Fruit fly (Drosophila melanogaster) whole organism, pupa: Measurements from ENCODE around the gene CG11504.
A peak's percentile ranks its signal among the peaks of the same experiment; 100 is the strongest.

ENCODE experiments used
- CG10348 ChIP-seq: fragments of 200-800 bp; sonication (Bioruptor generic); IDR thresholded peaks from 2 replicates; pipeline ENCODE4 v1.3.6; 2022; ENCODE audit warnings: missing biosample characterization, missing genetic modification characterization
- CG12605 ChIP-seq: fragments of 200-800 bp; sonication (Bioruptor generic); IDR thresholded peaks from 2 replicates; pipeline ENCODE4 v1.3.6; 2022; ENCODE audit warnings: missing biosample characterization, missing genetic modification characterization
- CG13204 ChIP-seq: fragments of 200-800 bp; sonication (Bioruptor generic); optimal IDR thresholded peaks from 2 replicates; lab custom pipeline; 2018; ENCODE audit warnings: missing biosample characterization, mild to moderate bottlenecking, missing genetic modification characterization, moderate library complexity
- CG14655 ChIP-seq: fragments of 200-800 bp; sonication (Bioruptor generic); optimal IDR thresholded peaks from 3 replicates; lab custom pipeline; 2017; ENCODE audit warnings: mild to moderate bottlenecking, missing biosample characterization, missing genetic modification reagents, missing genetic modification characterization
- CG15710 ChIP-seq: fragments of 200-800 bp; sonication (Bioruptor generic); optimal IDR thresholded peaks from 2 replicates; lab custom pipeline; 2018; ENCODE audit warnings: missing biosample characterization, mild to moderate bottlenecking, missing genetic modification characterization, moderate library complexity
- CG17806 ChIP-seq: fragments of 200-800 bp; sonication (Bioruptor generic); optimal IDR thresholded peaks from 2 replicates; lab custom pipeline; 2018; ENCODE audit warnings: missing biosample characterization, mild to moderate bottlenecking, missing genetic modification characterization, moderate library complexity
- CG32121 ChIP-seq: fragments of 200-800 bp; sonication (Bioruptor generic); IDR thresholded peaks from 2 replicates; pipeline ENCODE4 v1.3.6; 2022; ENCODE audit warnings: missing biosample characterization, missing genetic modification characterization
- CG34367 ChIP-seq: fragments of 200-800 bp; sonication (Bioruptor generic); optimal IDR thresholded peaks from 2 replicates; lab custom pipeline; 2018; ENCODE audit warnings: missing biosample characterization, mild to moderate bottlenecking, missing genetic modification characterization
- CG4496 ChIP-seq: fragments of 200-800 bp; sonication (Bioruptor generic); IDR thresholded peaks from 3 replicates; pipeline ENCODE4 v1.3.6; 2022; ENCODE audit warnings: missing biosample characterization, missing genetic modification characterization
- CG8159 ChIP-seq: fragments of 200-800 bp; sonication (Bioruptor generic); optimal IDR thresholded peaks from 3 replicates; lab custom pipeline; 2018; ENCODE audit warnings: missing biosample characterization, mild to moderate bottlenecking, missing genetic modification characterization, moderate library complexity
- CG8301 ChIP-seq: fragments of 200-800 bp; sonication (Bioruptor generic); optimal IDR thresholded peaks from 2 replicates; lab custom pipeline; 2018; ENCODE audit warnings: missing biosample characterization, mild to moderate bottlenecking, missing genetic modification characterization
- CG9948 ChIP-seq: fragments of 200-800 bp; sonication (Bioruptor generic); optimal IDR thresholded peaks from 2 replicates; lab custom pipeline; 2018; ENCODE audit warnings: missing biosample characterization, mild to moderate bottlenecking, missing genetic modification characterization, moderate library complexity
- D1 ChIP-seq: fragments of 200-800 bp; sonication (Bioruptor generic); optimal IDR thresholded peaks from 2 replicates; lab custom pipeline; 2018; ENCODE audit warnings: missing biosample characterization, mild to moderate bottlenecking, missing genetic modification characterization, moderate library complexity
- EcR ChIP-seq: fragments of 200-800 bp; sonication (Bioruptor generic); optimal IDR thresholded peaks from 3 replicates; lab custom pipeline; 2019; ENCODE audit warnings: missing biosample characterization, missing genetic modification characterization, mild to moderate bottlenecking, moderate library complexity, missing genetic modification reagents
- Ets98B ChIP-seq: fragments of 200-800 bp; sonication (Bioruptor generic); IDR thresholded peaks from 2 replicates; pipeline ENCODE4 v1.3.6; 2022; ENCODE audit warnings: missing biosample characterization, missing genetic modification characterization
- Pif1A ChIP-seq: fragments of 200-800 bp; sonication (Bioruptor generic); optimal IDR thresholded peaks from 3 replicates; lab custom pipeline; 2016; ENCODE audit warnings: missing biosample characterization, missing genetic modification characterization
- Pif1B ChIP-seq: fragments of 200-800 bp; sonication (Bioruptor generic); optimal IDR thresholded peaks from 3 replicates; lab custom pipeline; 2016; ENCODE audit warnings: missing biosample characterization, missing genetic modification characterization
- Snoo ChIP-seq: fragments of 200-800 bp; sonication (Bioruptor generic); optimal IDR thresholded peaks from 3 replicates; lab custom pipeline; 2017; ENCODE audit warnings: missing biosample characterization, mild to moderate bottlenecking, missing genetic modification characterization, inconsistent platforms
- fd96Ca ChIP-seq: fragments of 200-800 bp; sonication (Bioruptor generic); IDR thresholded peaks from 3 replicates; pipeline ENCODE4 v1.3.6; 2022; ENCODE audit warnings: missing biosample characterization, missing genetic modification characterization
- gl ChIP-seq: fragments of 200-800 bp; sonication (Bioruptor generic); optimal IDR thresholded peaks from 2 replicates; lab custom pipeline; 2018; ENCODE audit warnings: missing biosample characterization, mild to moderate bottlenecking, missing genetic modification characterization
- rn ChIP-seq: fragments of 200-800 bp; sonication (Bioruptor generic); IDR thresholded peaks from 2 replicates; pipeline ENCODE4 v1.3.6; 2022; ENCODE audit warnings: missing biosample characterization, missing genetic modification characterization

CG11504 gene

DNA sequence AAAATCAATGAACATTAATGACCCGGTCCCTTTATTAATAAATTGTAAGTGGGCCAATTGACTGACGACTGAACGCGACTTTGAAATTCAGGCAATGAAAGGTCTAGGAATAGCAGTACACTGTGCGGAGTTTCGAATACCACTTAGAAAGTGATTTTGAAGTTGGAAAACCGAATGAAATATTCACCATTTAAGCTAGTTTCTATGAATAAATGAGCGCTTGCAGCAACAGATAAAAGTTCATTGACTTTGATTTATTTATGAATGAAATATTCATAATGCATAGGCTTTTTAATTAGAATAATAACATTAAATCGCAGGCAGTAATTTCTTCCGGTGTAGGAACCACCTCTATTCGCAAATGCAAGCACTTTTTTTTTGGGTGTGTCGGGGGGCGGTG lies 23.3 kb downstream of the CG11504 start:
- peak; percentile 44 for TF ChIP-seq CG8301 (tag; lab: Kevin White, UChicago)
- TF ChIP-seq Pif1A (GFP tag; lab: Kevin White, UChicago): no peak
- TF ChIP-seq CG9948 (tag; lab: Kevin White, UChicago): peak; percentile 20
- TF ChIP-seq CG13204 (GFP tag; lab: Kevin White, UChicago): no peak
- no peak for TF ChIP-seq Pif1B
- TF ChIP-seq CG14655 (GFP tag; lab: Kevin White, UChicago): no peak
- TF ChIP-seq D1: no peak
- TF ChIP-seq rn (GFP tag; lab: Robert Waterston, UW): 0 out of 2 replicates have a peak, but pooled peaks have one; percentile 21
- no peak for TF ChIP-seq CG12605 (GFP tag; lab: Robert Waterston, UW)
- TF ChIP-seq CG10348: no peak
- peak; percentile 57 for TF ChIP-seq Ets98B (GFP tag; lab: Robert Waterston, UW)
- TF ChIP-seq CG4496 (GFP tag; lab: Robert Waterston, UW): peak; percentile 64; the same call in 2 of the 3 replicates
- TF ChIP-seq CG32121: peak; percentile 73
- peak; percentile 9 for TF ChIP-seq CG15710 (tag; lab: Kevin White, UChicago)
- TF ChIP-seq EcR: no peak
- TF ChIP-seq CG34367: no peak
- TF ChIP-seq fd96Ca (GFP tag; lab: Robert Waterston, UW): peak; percentile 37; the same call in 1 of the 3 replicates
- TF ChIP-seq CG8159 (tag; lab: Kevin White, UChicago): peak; percentile 27
- no peak for TF ChIP-seq Snoo (tag; lab: Kevin White, UChicago)
- no peak for TF ChIP-seq gl (tag; lab: Kevin White, UChicago)
- TF ChIP-seq CG17806 (tag; lab: Kevin White, UChicago): peak; percentile 8

DNA sequence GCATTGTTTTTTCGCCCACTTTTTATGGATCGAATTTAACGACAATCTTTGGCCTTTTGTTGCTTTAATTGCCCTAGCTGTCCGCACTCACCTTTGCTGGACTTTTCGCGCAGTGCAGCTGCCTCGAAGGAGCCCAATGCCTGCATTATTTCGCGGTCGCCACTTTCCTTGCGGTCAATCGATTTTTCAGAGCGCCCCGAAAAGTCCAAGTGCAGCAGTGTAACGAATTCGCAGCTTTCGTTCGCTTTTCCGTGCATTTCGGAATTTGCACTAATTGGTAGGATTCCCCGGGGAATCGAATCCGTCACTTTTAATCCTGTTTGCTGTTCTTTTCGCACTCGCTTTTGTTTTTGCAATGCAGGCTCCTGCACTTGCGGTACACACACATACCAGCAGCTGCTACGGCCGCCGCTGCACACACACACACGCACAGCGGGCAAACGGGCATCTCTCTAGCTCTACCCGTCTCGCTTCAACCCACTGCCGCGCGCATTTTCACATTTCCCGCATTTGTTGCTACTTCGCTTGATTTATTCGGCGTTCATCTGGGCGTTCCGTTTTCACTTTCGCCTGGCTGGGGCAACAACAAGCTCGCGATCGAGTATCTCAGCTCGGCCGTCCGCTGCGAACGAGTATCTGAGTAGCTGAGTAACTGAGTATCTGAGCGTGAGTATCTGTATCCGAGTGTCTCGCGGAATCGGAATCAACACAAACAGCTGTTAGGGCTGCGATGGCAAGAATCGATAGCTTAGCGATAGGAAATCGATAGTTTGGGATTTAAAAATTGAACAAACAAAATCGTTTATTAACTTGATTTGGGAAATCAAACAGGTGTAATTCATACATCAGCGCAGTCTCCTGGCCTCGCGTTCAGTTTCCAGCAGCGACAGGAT lies 24.1 kb downstream of the CG11504 start, which contains the start of gene Mgat2:
Mgat2 (minus strand) TSS at position 663 of the 893 bp plus-strand sequence.
- TF ChIP-seq CG4496 (GFP tag; lab: Robert Waterston, UW): peak; percentile 61; the same call in 2 of the 3 replicates
- no peak for TF ChIP-seq gl (tag; lab: Kevin White, UChicago)
- peak; percentile 98 for TF ChIP-seq CG13204 (GFP tag; lab: Kevin White, UChicago)
- no peak for TF ChIP-seq fd96Ca (GFP tag; lab: Robert Waterston, UW)
- TF ChIP-seq CG8159 (tag; lab: Kevin White, UChicago): no peak
- no peak for TF ChIP-seq CG8301 (tag; lab: Kevin White, UChicago)
- TF ChIP-seq Pif1B: no peak
- no peak for TF ChIP-seq CG9948 (tag; lab: Kevin White, UChicago)
- no peak for TF ChIP-seq rn (GFP tag; lab: Robert Waterston, UW)
- TF ChIP-seq CG12605 (GFP tag; lab: Robert Waterston, UW): peak; percentile 47
- peak; percentile 2 for TF ChIP-seq CG17806 (tag; lab: Kevin White, UChicago)
- TF ChIP-seq CG14655 (GFP tag; lab: Kevin White, UChicago): no peak
- no peak for TF ChIP-seq CG15710 (tag; lab: Kevin White, UChicago)
- TF ChIP-seq Snoo (tag; lab: Kevin White, UChicago): peak; percentile 17
- no peak for TF ChIP-seq D1
- TF ChIP-seq Ets98B (GFP tag; lab: Robert Waterston, UW): peak; percentile 65; the same call in 1 of the 2 replicates
- no peak for TF ChIP-seq EcR
- no peak for TF ChIP-seq CG10348
- TF ChIP-seq, all 21 proteins: peak for 6

DNA sequence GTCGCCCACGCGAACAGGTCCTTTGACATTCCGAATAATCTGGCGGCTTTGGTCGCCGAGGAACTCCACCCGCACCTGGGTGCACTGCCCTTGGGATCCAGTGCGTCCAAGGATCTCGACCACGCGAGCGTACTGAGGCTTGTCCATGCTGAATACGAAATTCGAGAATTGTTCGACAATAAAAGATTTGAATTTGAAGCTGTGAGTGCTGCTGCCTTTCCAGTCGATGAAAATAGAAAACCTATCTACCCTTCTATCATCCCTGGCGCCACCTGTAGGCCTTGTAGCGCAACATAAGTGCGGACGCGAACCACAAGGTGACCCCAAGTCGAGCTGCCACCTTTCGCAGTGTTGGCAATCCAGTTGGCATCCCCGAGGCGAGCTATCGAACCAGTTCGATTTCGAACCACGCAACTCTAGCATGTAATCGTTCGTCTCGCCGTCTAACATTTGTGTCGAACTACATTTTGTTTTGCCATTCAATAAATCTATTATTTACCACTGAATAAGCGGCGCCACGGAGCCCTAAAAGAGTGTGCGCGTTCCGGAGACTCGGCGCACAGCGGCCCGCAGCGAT lies 24.8 kb downstream of the CG11504 start, which contains the start of the genes RpS28a and Axn:
RpS28a (minus strand) TSS at position 197 of the 577 bp plus-strand sequence.
Axn (plus strand) TSS at position 391 of the 577 bp plus-strand sequence.
- no peak for TF ChIP-seq rn (GFP tag; lab: Robert Waterston, UW)
- peak; percentile 93 for TF ChIP-seq EcR

DNA sequence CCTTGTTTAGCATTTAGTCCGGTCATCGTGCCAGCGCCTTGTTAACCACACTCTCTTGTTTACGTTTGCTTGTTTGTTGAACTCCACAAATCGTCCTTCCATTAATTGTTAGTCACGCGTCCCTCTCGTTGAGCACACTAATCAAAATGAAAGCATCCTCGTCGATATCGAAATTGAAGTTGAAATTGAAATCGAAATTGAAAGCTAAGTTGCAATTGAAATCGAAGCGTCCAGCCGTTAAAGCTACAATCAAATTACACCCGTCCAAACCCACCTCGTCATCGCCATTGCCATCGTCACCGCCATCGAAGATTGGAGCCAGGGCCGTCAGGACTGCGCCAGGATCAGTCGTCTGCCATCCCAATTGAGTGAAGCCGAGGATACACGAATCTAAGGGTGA lies 25.7 kb downstream of the CG11504 start:
- TF ChIP-seq CG15710 (tag; lab: Kevin White, UChicago) (no peak), Pif1B (no peak), CG34367 (no peak), CG32121 (no peak), gl (tag; lab: Kevin White, UChicago) (no peak), EcR (no peak), rn (GFP tag; lab: Robert Waterston, UW) (no peak), CG14655 (GFP tag; lab: Kevin White, UChicago) (no peak), CG8301 (tag; lab: Kevin White, UChicago) (no peak), Snoo (tag; lab: Kevin White, UChicago) (no peak), CG9948 (tag; lab: Kevin White, UChicago) (no peak), fd96Ca (GFP tag; lab: Robert Waterston, UW) (no peak), CG10348 (no peak), CG8159 (tag; lab: Kevin White, UChicago) (no peak), CG4496 (GFP tag; lab: Robert Waterston, UW) (no peak), D1 (no peak), Ets98B (GFP tag; lab: Robert Waterston, UW) (no peak)

DNA sequence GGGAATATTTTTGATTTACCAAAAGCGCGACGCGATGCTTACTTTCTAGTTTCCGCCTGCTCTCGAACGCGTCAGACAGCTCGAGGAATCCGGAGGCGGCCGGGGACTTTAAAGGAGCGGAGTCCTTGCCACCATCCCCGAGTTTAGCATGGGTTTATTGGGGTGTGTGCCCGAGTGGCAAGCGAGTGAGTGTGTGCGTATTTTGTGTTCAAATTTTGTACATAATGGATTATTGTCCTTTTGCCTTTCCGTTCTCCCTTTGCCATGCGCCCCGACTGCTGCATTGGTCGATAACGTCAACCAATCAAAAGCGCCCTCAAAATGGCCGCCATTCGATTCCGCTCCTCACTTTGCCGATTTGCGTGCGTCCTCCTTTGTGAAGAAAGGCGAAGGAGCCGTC lies 32.4 kb downstream of the CG11504 start:
- no peak for TF ChIP-seq Ets98B (GFP tag; lab: Robert Waterston, UW)
- TF ChIP-seq Snoo (tag; lab: Kevin White, UChicago): no peak
- TF ChIP-seq CG13204 (GFP tag; lab: Kevin White, UChicago): no peak
- TF ChIP-seq CG17806 (tag; lab: Kevin White, UChicago): no peak
- no peak for TF ChIP-seq CG34367
- TF ChIP-seq gl (tag; lab: Kevin White, UChicago): no peak
- TF ChIP-seq rn (GFP tag; lab: Robert Waterston, UW): no peak
- no peak for TF ChIP-seq CG14655 (GFP tag; lab: Kevin White, UChicago)
- TF ChIP-seq CG10348: no peak
- TF ChIP-seq CG8301 (tag; lab: Kevin White, UChicago): no peak
- no peak for TF ChIP-seq Pif1B
- no peak for TF ChIP-seq D1
- TF ChIP-seq CG12605 (GFP tag; lab: Robert Waterston, UW): no peak
- TF ChIP-seq fd96Ca (GFP tag; lab: Robert Waterston, UW): no peak
- TF ChIP-seq, all 21 proteins: peak for 0
